Fruit fly (Drosophila melanogaster): ENCODE results near the gene Ssdp.

Gene Ssdp

dm6 chr3R:18167416-18168237, 31.8 kb downstream of the Ssdp start, which contains the start of gene wrd (continued):
- TF ChIP-seq NFAT (GFP tag; IDR thresholded peaks at IDR 0.05), result peak; percentile 50; the same call in 1 of the 2 replicates
- no peak for TF ChIP-seq CG9817 (tag; optimal IDR thresholded peaks at IDR 0.05)
- TF ChIP-seq CG10366 (GFP tag; IDR thresholded peaks at IDR 0.05), result no peak
- TF ChIP-seq CG13624 (GFP tag; optimal IDR thresholded peaks at IDR 0.05), result no peak
- no peak for TF ChIP-seq z (GFP tag; IDR thresholded peaks at IDR 0.05)
- no peak for TF ChIP-seq CG10979 (tag; optimal IDR thresholded peaks at IDR 0.05)
- TF ChIP-seq ac (GFP tag; optimal IDR thresholded peaks at IDR 0.05), result no peak
- 0 out of 3 replicates have a peak, but pooled peaks have one; percentile 7 for TF ChIP-seq ci (GFP tag; IDR thresholded peaks at IDR 0.05)
- TF ChIP-seq CG12942 (GFP tag; optimal IDR thresholded peaks at IDR 0.05), result no peak
- 0 out of 2 replicates have a peak, but pooled peaks have one; percentile 7 for TF ChIP-seq CG32532 (GFP tag; IDR thresholded peaks at IDR 0.05)
- TF ChIP-seq row (GFP tag; IDR thresholded peaks at IDR 0.05), result peak; percentile 57; the same call in 2 of the 3 replicates
- TF ChIP-seq tgo (GFP tag; IDR thresholded peaks at IDR 0.05), result no peak
- no peak for TF ChIP-seq chm (GFP tag; IDR thresholded peaks at IDR 0.05)
- TF ChIP-seq PHDP (tag; optimal IDR thresholded peaks at IDR 0.05), result no peak
- TF ChIP-seq Ravus (GFP tag; IDR thresholded peaks at IDR 0.05), result no peak
- no peak for TF ChIP-seq Atf3 (GFP tag; optimal IDR thresholded peaks at IDR 0.05)
- TF ChIP-seq Rfx (GFP tag; IDR thresholded peaks at IDR 0.05), result no peak
- no peak for TF ChIP-seq Ets65A (GFP tag)
- TF ChIP-seq CG8359 (GFP tag; optimal IDR thresholded peaks at IDR 0.05; ENCODE audit: borderline replicate concordance), result no peak
- TF ChIP-seq ash1 (GFP tag; optimal IDR thresholded peaks at IDR 0.05), result no peak
- peak; percentile 6 for TF ChIP-seq bab2 (GFP tag; optimal IDR thresholded peaks at IDR 0.05)
- no peak for TF ChIP-seq peb (GFP tag; IDR thresholded peaks at IDR 0.05)
- TF ChIP-seq CG6689 (GFP tag; IDR thresholded peaks at IDR 0.05), result no peak; the same call in 1 of the 2 replicates
- no peak for TF ChIP-seq fd3F (GFP tag; optimal IDR thresholded peaks at IDR 0.05)
- peak; percentile 47 for TF ChIP-seq ind (GFP tag; optimal IDR thresholded peaks at IDR 0.05)
- TF ChIP-seq CG2889 (GFP tag; IDR thresholded peaks at IDR 0.05), result no peak
- TF ChIP-seq CG6683 (GFP tag; optimal IDR thresholded peaks at IDR 0.05), result no peak
- TF ChIP-seq sna (GFP tag; IDR thresholded peaks at IDR 0.05; ENCODE audit: partially characterized antibody), result no peak
- no peak for TF ChIP-seq croc (GFP tag; conservative IDR thresholded peaks at IDR 0.05)
- no peak for TF ChIP-seq Myb (GFP tag; optimal IDR thresholded peaks at IDR 0.05)
- TF ChIP-seq Poxn (GFP tag; IDR thresholded peaks at IDR 0.05), result no peak
- peak in 1 of 2 experiments; percentile 67 for TF ChIP-seq Pdp1 (GFP tag; optimal IDR thresholded peaks at IDR 0.05)
- TF ChIP-seq CG12769 (tag; optimal IDR thresholded peaks at IDR 0.05), result peak; percentile 8
- TF ChIP-seq tap (tag; optimal IDR thresholded peaks at IDR 0.05), result no peak
- no peak for TF ChIP-seq CG10209 (GFP tag; optimal IDR thresholded peaks at IDR 0.05)
- no peak for TF ChIP-seq YL-1 (GFP tag; optimal IDR thresholded peaks at IDR 0.05)
- TF ChIP-seq CG3281 (GFP tag; optimal IDR thresholded peaks at IDR 0.05), result peak; percentile 4
- TF ChIP-seq sima (GFP tag; optimal IDR thresholded peaks at IDR 0.05), result no peak
- TF ChIP-seq Lim3 (GFP tag; IDR thresholded peaks at IDR 0.05), result no peak
- no peak for TF ChIP-seq CG7271 (tag; optimal IDR thresholded peaks at IDR 0.05)
- no peak for TF ChIP-seq MTF-1 (GFP tag; optimal IDR thresholded peaks at IDR 0.05; ENCODE audit: borderline replicate concordance)
- TF ChIP-seq Sox102F (GFP tag; optimal IDR thresholded peaks at IDR 0.05), result peak; percentile 11
- no peak for TF ChIP-seq CG9876 (GFP tag; optimal IDR thresholded peaks at IDR 0.05)
- TF ChIP-seq fd64A (GFP tag; optimal IDR thresholded peaks at IDR 0.05), result no peak
- peak in 1 of 2 experiments; percentile 40 for TF ChIP-seq Hr51 (GFP tag; optimal IDR thresholded peaks at IDR 0.05)
- no peak for TF ChIP-seq Sin3A (optimal IDR thresholded peaks at IDR 0.05)
- TF ChIP-seq ato (GFP tag; IDR thresholded peaks at IDR 0.05; ENCODE audit: partially characterized antibody), result 0 out of 2 replicates have a peak, but pooled peaks have one; percentile 18
- TF ChIP-seq CG3847 (GFP tag; IDR thresholded peaks at IDR 0.05), result peak; percentile 8; the same call in 1 of the 2 replicates
- no peak for TF ChIP-seq CG4820 (GFP tag; optimal IDR thresholded peaks at IDR 0.05)

Measured in whole organism, embryonic.